Fruit fly (Drosophila melanogaster) whole organism, adult: ENCODE results near the gene CG16998.
"Not testable (repeated sequence)": the region's sequence is repeated elsewhere in the genome, so short reads cannot be mapped to it uniquely, and the experiment has no call there.

ENCODE experiments used
- CG11617 ChIP-seq: fragments of 200-800 bp; sonication (Bioruptor generic); optimal IDR thresholded peaks from 2 replicates; lab custom pipeline; 2017; ENCODE audit warnings: mild to moderate bottlenecking, missing biosample characterization, missing genetic modification reagents, missing genetic modification characterization
- CG12768 ChIP-seq: fragments of 200-800 bp; sonication (Bioruptor generic); optimal IDR thresholded peaks from 2 replicates; lab custom pipeline; 2017; ENCODE audit warnings: missing biosample characterization, missing genetic modification characterization, mild to moderate bottlenecking, moderate library complexity, missing genetic modification reagents
- CG33017 ChIP-seq: fragments of 200-800 bp; sonication (Bioruptor generic); optimal IDR thresholded peaks from 2 replicates; lab custom pipeline; 2018; ENCODE audit warnings: missing biosample characterization, mild to moderate bottlenecking, missing genetic modification characterization, moderate library complexity
- CG5204 ChIP-seq: fragments of 200-800 bp; sonication (Bioruptor generic); optimal IDR thresholded peaks from 2 replicates; lab custom pipeline; 2016; ENCODE audit warnings: missing biosample characterization, missing genetic modification characterization
- CG7045 ChIP-seq: fragments of 200-800 bp; sonication (Bioruptor generic); optimal IDR thresholded peaks from 2 replicates; lab custom pipeline; 2017; ENCODE audit warnings: missing biosample characterization, mild to moderate bottlenecking, missing genetic modification characterization
- CG7101 ChIP-seq: fragments of 200-800 bp; sonication (Bioruptor generic); optimal IDR thresholded peaks from 2 replicates; lab custom pipeline; 2018; ENCODE audit warnings: missing biosample characterization, mild to moderate bottlenecking, missing genetic modification characterization, moderate library complexity
- Crg-1 ChIP-seq: fragments of 200-800 bp; sonication (Bioruptor generic); optimal IDR thresholded peaks from 2 replicates; lab custom pipeline; 2016; ENCODE audit warnings: missing biosample characterization, missing genetic modification characterization
- cic ChIP-seq: fragments of 200-800 bp; sonication (Bioruptor generic); optimal IDR thresholded peaks from 2 replicates; lab custom pipeline; 2017; ENCODE audit warnings: missing biosample characterization, mild to moderate bottlenecking, missing genetic modification characterization, moderate library complexity
- kay ChIP-seq: fragments of 200-800 bp; sonication (Bioruptor generic); peaks from one replicate; lab custom pipeline; 2016; ENCODE audit warnings: missing biosample characterization, missing genetic modification characterization, borderline replicate concordance
- ovo ChIP-seq: fragments of 200-800 bp; sonication (Bioruptor generic); optimal IDR thresholded peaks from 2 replicates; lab custom pipeline; 2016; ENCODE audit warnings: missing biosample characterization, missing genetic modification characterization

DNA sequence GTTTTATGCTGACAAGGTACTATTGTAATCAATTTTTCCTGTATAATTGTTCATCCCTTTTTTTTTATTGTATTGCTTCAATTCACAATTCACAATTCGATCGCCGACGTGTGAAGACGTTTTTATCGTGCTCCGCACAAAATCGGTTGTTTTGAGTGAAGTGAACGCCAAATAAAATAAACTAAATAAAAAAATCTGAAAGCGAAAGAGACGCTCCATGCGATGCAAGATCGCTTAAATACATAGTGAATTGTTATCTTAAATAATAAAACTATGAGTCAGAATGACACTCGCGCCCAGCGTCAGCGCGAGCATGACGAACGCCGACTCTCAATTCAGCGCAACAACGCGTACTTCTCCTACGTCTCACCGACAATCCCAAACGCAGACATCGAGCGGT lies 40.9 kb downstream of the CG16998 start, which contains the start of gene CG8539:
- not testable (repeated sequence) for TF ChIP-seq Crg-1 (GFP tag; lab: Kevin White, UChicago); cic (GFP tag; lab: Kevin White, UChicago); CG7101; CG7045 (GFP tag; lab: Kevin White, UChicago); ovo (GFP tag; lab: Kevin White, UChicago); kay (GFP tag; lab: Kevin White, UChicago); CG33017; CG12768 (GFP tag; lab: Kevin White, UChicago); CG5204; CG11617 (GFP tag; lab: Kevin White, UChicago)
